Worm (Caenorhabditis elegans): ENCODE measurements around the gene T01B7.9.

DNA sequence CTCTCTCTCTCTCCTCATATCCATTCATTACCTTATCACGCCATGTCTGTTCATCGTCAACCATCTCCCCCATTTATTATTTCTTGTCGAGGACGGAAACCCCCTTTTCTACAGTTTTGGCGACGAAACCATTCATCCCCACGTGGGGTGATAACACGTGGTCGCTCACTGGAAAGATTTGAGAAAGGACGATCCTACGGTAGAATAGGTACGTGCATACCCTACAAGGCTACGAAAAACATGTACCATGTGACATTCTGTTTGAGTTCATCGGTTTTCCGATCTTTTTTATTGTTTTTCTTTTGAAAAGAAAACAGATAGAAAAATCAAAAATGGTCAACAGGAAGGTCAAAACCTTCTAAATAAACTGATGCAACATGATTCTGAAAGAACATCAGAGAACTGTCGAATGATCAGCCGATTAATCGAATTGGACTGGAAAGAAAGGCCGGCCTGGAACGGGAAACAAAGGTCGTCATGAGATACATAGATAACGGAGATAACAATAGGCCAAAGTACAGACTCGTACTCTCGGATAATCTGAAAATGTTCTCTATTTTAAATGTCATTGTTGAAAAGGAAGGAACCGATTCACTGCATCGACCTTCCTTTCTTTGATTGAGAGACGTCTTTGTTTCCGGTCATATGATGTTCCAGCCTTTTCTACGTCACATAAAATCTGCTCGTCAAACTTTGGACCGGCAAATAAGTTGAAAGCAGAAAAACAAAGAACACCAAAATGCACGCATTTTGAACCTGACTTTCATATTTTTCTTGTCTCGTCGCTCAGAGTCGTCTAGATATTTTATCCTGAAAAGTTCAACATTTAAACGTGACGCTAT, 15.6 kb upstream of the T01B7.9 start:
- no peak for TF ChIP-seq ztf-29 (GFP tag; IDR thresholded peaks at IDR 0.05)
- no peak for TF ChIP-seq tab-1 (GFP tag; IDR thresholded peaks at IDR 0.05)
- no peak for TF ChIP-seq klf-2 (GFP tag; conservative IDR thresholded peaks at IDR 0.05)
- TF ChIP-seq ref-1 (GFP tag; conservative IDR thresholded peaks at IDR 0.05): no peak
- TF ChIP-seq cog-1 (tag; optimal IDR thresholded peaks at IDR 0.05): no peak
- TF ChIP-seq med-1 (GFP tag; optimal IDR thresholded peaks at IDR 0.05; ENCODE audit: insufficient read depth): no peak
- TF ChIP-seq T22C8.4 (GFP tag; IDR thresholded peaks at IDR 0.05): no peak
- no peak for TF ChIP-seq ztf-23 (GFP tag; IDR thresholded peaks at IDR 0.05)
- TF ChIP-seq flt-1 (GFP tag; IDR thresholded peaks at IDR 0.05): no peak

Measured in whole organism, midembryonic.